Fruit fly (Drosophila melanogaster) whole organism, pupa: ENCODE results near the gene pug.
A peak's percentile ranks its signal among the peaks of the same experiment; 100 is the strongest.

Experiments
- CG10348 ChIP-seq: fragments of 200-800 bp; sonication (Bioruptor generic); IDR thresholded peaks from 2 replicates; pipeline ENCODE4 v1.3.6; 2022; ENCODE audit warnings: missing biosample characterization, missing genetic modification characterization
- CG12605 ChIP-seq: fragments of 200-800 bp; sonication (Bioruptor generic); IDR thresholded peaks from 2 replicates; pipeline ENCODE4 v1.3.6; 2022; ENCODE audit warnings: missing biosample characterization, missing genetic modification characterization
- CG13204 ChIP-seq: fragments of 200-800 bp; sonication (Bioruptor generic); optimal IDR thresholded peaks from 2 replicates; lab custom pipeline; 2018; ENCODE audit warnings: missing biosample characterization, mild to moderate bottlenecking, missing genetic modification characterization, moderate library complexity
- CG14655 ChIP-seq: fragments of 200-800 bp; sonication (Bioruptor generic); optimal IDR thresholded peaks from 3 replicates; lab custom pipeline; 2017; ENCODE audit warnings: mild to moderate bottlenecking, missing biosample characterization, missing genetic modification reagents, missing genetic modification characterization
- CG15710 ChIP-seq: fragments of 200-800 bp; sonication (Bioruptor generic); optimal IDR thresholded peaks from 2 replicates; lab custom pipeline; 2018; ENCODE audit warnings: missing biosample characterization, mild to moderate bottlenecking, missing genetic modification characterization, moderate library complexity
- CG17806 ChIP-seq: fragments of 200-800 bp; sonication (Bioruptor generic); optimal IDR thresholded peaks from 2 replicates; lab custom pipeline; 2018; ENCODE audit warnings: missing biosample characterization, mild to moderate bottlenecking, missing genetic modification characterization, moderate library complexity
- CG32121 ChIP-seq: fragments of 200-800 bp; sonication (Bioruptor generic); IDR thresholded peaks from 2 replicates; pipeline ENCODE4 v1.3.6; 2022; ENCODE audit warnings: missing biosample characterization, missing genetic modification characterization
- CG34367 ChIP-seq: fragments of 200-800 bp; sonication (Bioruptor generic); optimal IDR thresholded peaks from 2 replicates; lab custom pipeline; 2018; ENCODE audit warnings: missing biosample characterization, mild to moderate bottlenecking, missing genetic modification characterization
- CG4496 ChIP-seq: fragments of 200-800 bp; sonication (Bioruptor generic); IDR thresholded peaks from 3 replicates; pipeline ENCODE4 v1.3.6; 2022; ENCODE audit warnings: missing biosample characterization, missing genetic modification characterization
- CG8159 ChIP-seq: fragments of 200-800 bp; sonication (Bioruptor generic); optimal IDR thresholded peaks from 3 replicates; lab custom pipeline; 2018; ENCODE audit warnings: missing biosample characterization, mild to moderate bottlenecking, missing genetic modification characterization, moderate library complexity
- CG8301 ChIP-seq: fragments of 200-800 bp; sonication (Bioruptor generic); optimal IDR thresholded peaks from 2 replicates; lab custom pipeline; 2018; ENCODE audit warnings: missing biosample characterization, mild to moderate bottlenecking, missing genetic modification characterization
- CG9948 ChIP-seq: fragments of 200-800 bp; sonication (Bioruptor generic); optimal IDR thresholded peaks from 2 replicates; lab custom pipeline; 2018; ENCODE audit warnings: missing biosample characterization, mild to moderate bottlenecking, missing genetic modification characterization, moderate library complexity
- D1 ChIP-seq: fragments of 200-800 bp; sonication (Bioruptor generic); optimal IDR thresholded peaks from 2 replicates; lab custom pipeline; 2018; ENCODE audit warnings: missing biosample characterization, mild to moderate bottlenecking, missing genetic modification characterization, moderate library complexity
- EcR ChIP-seq: fragments of 200-800 bp; sonication (Bioruptor generic); optimal IDR thresholded peaks from 3 replicates; lab custom pipeline; 2019; ENCODE audit warnings: missing biosample characterization, missing genetic modification characterization, mild to moderate bottlenecking, moderate library complexity, missing genetic modification reagents
- Ets98B ChIP-seq: fragments of 200-800 bp; sonication (Bioruptor generic); IDR thresholded peaks from 2 replicates; pipeline ENCODE4 v1.3.6; 2022; ENCODE audit warnings: missing biosample characterization, missing genetic modification characterization
- Pif1A ChIP-seq: fragments of 200-800 bp; sonication (Bioruptor generic); optimal IDR thresholded peaks from 3 replicates; lab custom pipeline; 2016; ENCODE audit warnings: missing biosample characterization, missing genetic modification characterization
- Pif1B ChIP-seq: fragments of 200-800 bp; sonication (Bioruptor generic); optimal IDR thresholded peaks from 3 replicates; lab custom pipeline; 2016; ENCODE audit warnings: missing biosample characterization, missing genetic modification characterization
- Snoo ChIP-seq: fragments of 200-800 bp; sonication (Bioruptor generic); optimal IDR thresholded peaks from 3 replicates; lab custom pipeline; 2017; ENCODE audit warnings: missing biosample characterization, mild to moderate bottlenecking, missing genetic modification characterization, inconsistent platforms
- fd96Ca ChIP-seq: fragments of 200-800 bp; sonication (Bioruptor generic); IDR thresholded peaks from 3 replicates; pipeline ENCODE4 v1.3.6; 2022; ENCODE audit warnings: missing biosample characterization, missing genetic modification characterization
- gl ChIP-seq: fragments of 200-800 bp; sonication (Bioruptor generic); optimal IDR thresholded peaks from 2 replicates; lab custom pipeline; 2018; ENCODE audit warnings: missing biosample characterization, mild to moderate bottlenecking, missing genetic modification characterization
- rn ChIP-seq: fragments of 200-800 bp; sonication (Bioruptor generic); IDR thresholded peaks from 2 replicates; pipeline ENCODE4 v1.3.6; 2022; ENCODE audit warnings: missing biosample characterization, missing genetic modification characterization

pug gene

dm6 chr3R:10672680-10673079 lies 23.7 kb upstream of the pug start:
- TF ChIP-seq rn (GFP tag; lab: Robert Waterston, UW) (no peak), Pif1A (GFP tag; lab: Kevin White, UChicago) (no peak), CG32121 (no peak), gl (no peak), CG8301 (tag; lab: Kevin White, UChicago) (no peak), CG8159 (tag; lab: Kevin White, UChicago) (no peak), CG14655 (GFP tag; lab: Kevin White, UChicago) (no peak), Pif1B (GFP tag; lab: Kevin White, UChicago) (no peak), CG34367 (tag; lab: Kevin White, UChicago) (no peak), CG17806 (tag; lab: Kevin White, UChicago) (no peak)

dm6 chr3R:10673571-10673970 lies 22.8 kb upstream of the pug start:
- TF ChIP-seq D1 (tag; lab: Kevin White, UChicago) (no peak), gl (no peak), CG9948 (tag; lab: Kevin White, UChicago) (peak; percentile 14), CG8159 (tag; lab: Kevin White, UChicago) (peak; percentile 19), Pif1B (GFP tag; lab: Kevin White, UChicago) (no peak), CG15710 (peak; percentile 23)

- no peak for TF ChIP-seq Pif1B (GFP tag; lab: Kevin White, UChicago)
- no peak for TF ChIP-seq fd96Ca
- TF ChIP-seq CG12605 (GFP tag; lab: Robert Waterston, UW): no peak
- no peak for TF ChIP-seq rn (GFP tag; lab: Robert Waterston, UW)
- TF ChIP-seq CG34367 (tag; lab: Kevin White, UChicago): no peak
Measured at dm6 chr3R:10675101-10675500, 21.2 kb upstream of the pug start.

dm6 chr3R:10677245-10677902 lies 19.0 kb upstream of the pug start, which contains the start of gene CG6465:
CG6465 (minus strand) TSS chr3R:10677251.
- no peak for TF ChIP-seq CG12605 (GFP tag; lab: Robert Waterston, UW)
- peak; percentile 22; the same call in 1 of the 2 replicates for TF ChIP-seq Ets98B (GFP tag; lab: Robert Waterston, UW)
- TF ChIP-seq EcR (GFP tag; lab: Kevin White, UChicago): peak; percentile 96
- TF ChIP-seq CG8159 (tag; lab: Kevin White, UChicago): no peak

dm6 chr3R:10678935-10679565 lies 17.3 kb upstream of the pug start:
- TF ChIP-seq Ets98B (GFP tag; lab: Robert Waterston, UW) (peak; percentile 24; the same call in 1 of the 2 replicates), D1 (tag; lab: Kevin White, UChicago) (no peak), gl (no peak), fd96Ca (peak; percentile 63), CG32121 (peak; percentile 46; the same call in 1 of the 2 replicates), Pif1A (GFP tag; lab: Kevin White, UChicago) (no peak)

dm6 chr3R:10679911-10680310 lies 16.4 kb upstream of the pug start:
- no peak for TF ChIP-seq Pif1B (GFP tag; lab: Kevin White, UChicago)
- TF ChIP-seq CG14655 (GFP tag; lab: Kevin White, UChicago): no peak
- TF ChIP-seq CG15710: no peak
- no peak for TF ChIP-seq Snoo
- TF ChIP-seq Pif1A (GFP tag; lab: Kevin White, UChicago): no peak
- TF ChIP-seq CG32121: no peak
- TF ChIP-seq CG13204 (GFP tag; lab: Kevin White, UChicago): no peak
- TF ChIP-seq CG8301 (tag; lab: Kevin White, UChicago): no peak
- TF ChIP-seq fd96Ca: no peak
- no peak for TF ChIP-seq CG8159 (tag; lab: Kevin White, UChicago)
- TF ChIP-seq D1 (tag; lab: Kevin White, UChicago): no peak
- TF ChIP-seq CG9948 (tag; lab: Kevin White, UChicago): no peak
- TF ChIP-seq gl: no peak
- TF ChIP-seq CG17806 (tag; lab: Kevin White, UChicago): no peak
- no peak for TF ChIP-seq Ets98B (GFP tag; lab: Robert Waterston, UW)
- TF ChIP-seq CG10348 (GFP tag; lab: Robert Waterston, UW): no peak
- TF ChIP-seq CG34367 (tag; lab: Kevin White, UChicago): no peak
- no peak for TF ChIP-seq CG4496
